Worm (Caenorhabditis elegans) whole organism, L4 larva: ENCODE results near the gene Y32G9A.2.

Experiments used
- D1046.2 ChIP-seq: fragments of 200-800 bp; sonication (Bioruptor generic); IDR thresholded peaks from 2 replicates; pipeline ENCODE4 v1.3.6; 2022; ENCODE audit warnings: missing genetic modification characterization, missing compliant biosample characterization
- F10B5.3 ChIP-seq: sonication (generic microtip); optimal IDR thresholded peaks from 2 replicates; lab custom pipeline; 2016; ENCODE audit warnings: mild to moderate bottlenecking, missing genetic modification characterization, missing compliant biosample characterization
- F26F4.8 ChIP-seq: fragments of 200-800 bp; sonication (Bioruptor generic); conservative IDR thresholded peaks from 2 replicates; pipeline ENCODE4 v1.3.6; 2022; ENCODE audit warnings: missing genetic modification characterization, missing compliant biosample characterization
- F49E8.2 ChIP-seq: sonication (generic microtip); optimal IDR thresholded peaks from 2 replicates; lab custom pipeline; 2016; ENCODE audit warnings: missing compliant biosample characterization, mild to moderate bottlenecking, missing genetic modification characterization, borderline replicate concordance
- Y105C5A.15 ChIP-seq: fragments of 200-800 bp; sonication (Bioruptor generic); IDR thresholded peaks from 2 replicates; pipeline ENCODE4 v1.3.6; 2022; ENCODE audit warnings: missing genetic modification characterization, missing compliant biosample characterization
- ZK546.5 ChIP-seq, 2 experiments: sonication (generic microtip); optimal IDR thresholded peaks; 2 replicates each; lab custom pipeline; 2017; ENCODE audit warnings: missing biosample characterization in 2 of 2, missing genetic modification characterization in 2 of 2
- aha-1 ChIP-seq: fragments of 150-350 bp; peaks from one replicate; lab custom pipeline; 2014; ENCODE audit warnings: missing biosample characterization, missing genetic modification characterization
- aly-2 ChIP-seq: sonication (generic microtip); optimal IDR thresholded peaks from 2 replicates; lab custom pipeline; 2018; ENCODE audit warnings: missing biosample characterization, missing genetic modification characterization
- ama-1 ChIP-seq: fragments of 150-350 bp; optimal IDR thresholded peaks from 2 replicates; lab custom pipeline; 2014; ENCODE audit warnings: inconsistent platforms, mixed read lengths
- arid-1 ChIP-seq: fragments of 200-800 bp; sonication (Bioruptor generic); conservative IDR thresholded peaks from 2 replicates; pipeline ENCODE4 v1.3.6; 2022; ENCODE audit warnings: missing genetic modification reagents, missing genetic modification characterization, missing compliant biosample characterization
- attf-4 ChIP-seq: sonication (generic microtip); optimal IDR thresholded peaks from 3 replicates; lab custom pipeline; 2017; ENCODE audit warnings: missing biosample characterization, missing genetic modification characterization
- ceh-20 ChIP-seq: fragments of 200-800 bp; sonication (Bioruptor generic); IDR thresholded peaks from 2 replicates; pipeline ENCODE4 v1.3.6; 2022; ENCODE audit warnings: missing genetic modification reagents, missing genetic modification characterization, missing compliant biosample characterization
- ceh-44 ChIP-seq: fragments of 200-800 bp; sonication (Bioruptor generic); IDR thresholded peaks from 2 replicates; pipeline ENCODE4 v1.3.6; 2022; ENCODE audit warnings: missing genetic modification reagents, missing genetic modification characterization, missing compliant biosample characterization
- ceh-82 ChIP-seq: sonication (generic microtip); optimal IDR thresholded peaks from 2 replicates; lab custom pipeline; 2017; ENCODE audit warnings: missing biosample characterization, missing genetic modification characterization
- ctbp-1 ChIP-seq: fragments of 200-800 bp; sonication (Bioruptor generic); IDR thresholded peaks from 2 replicates; pipeline ENCODE4 v1.3.6; 2022; ENCODE audit warnings: missing genetic modification reagents, missing genetic modification characterization, missing compliant biosample characterization
- daf-12 ChIP-seq: fragments of 150-350 bp; optimal IDR thresholded peaks from 2 replicates; lab custom pipeline; 2014; ENCODE audit warnings: missing biosample characterization, missing genetic modification reagents, missing genetic modification characterization
- daf-16 ChIP-seq, 3 experiments: sonication (generic microtip); optimal IDR thresholded peaks; 2 replicates each; lab custom pipeline; 2016 to 2017; ENCODE audit warnings: missing genetic modification characterization in 3 of 3, missing genetic modification reagents in 3 of 3, mild to moderate bottlenecking in 2 of 3, missing compliant biosample characterization in 2 of 3, missing biosample characterization in 1 of 3, moderate library complexity in 1 of 3
- daf-8 ChIP-seq: fragments of 200-800 bp; sonication (Bioruptor generic); IDR thresholded peaks from 2 replicates; pipeline ENCODE4 v1.3.6; 2022; ENCODE audit warnings: missing genetic modification characterization, missing compliant biosample characterization
- dmd-9 ChIP-seq: fragments of 200-800 bp; sonication (Bioruptor generic); IDR thresholded peaks from 2 replicates; pipeline ENCODE4 v1.3.6; 2022; ENCODE audit warnings: missing genetic modification reagents, missing genetic modification characterization, missing compliant biosample characterization
- dpl-1 ChIP-seq: fragments of 150-350 bp; optimal IDR thresholded peaks from 2 replicates; lab custom pipeline; 2014; ENCODE audit warnings: missing biosample characterization, missing genetic modification reagents, missing genetic modification characterization
- duxl-1 ChIP-seq: sonication (generic microtip); optimal IDR thresholded peaks from 2 replicates; lab custom pipeline; 2016; ENCODE audit warnings: mild to moderate bottlenecking, missing genetic modification characterization, moderate library complexity, missing compliant biosample characterization; ENCODE audit not compliant: poor library complexity
- dve-1 ChIP-seq: sonication (generic microtip); optimal IDR thresholded peaks from 2 replicates; lab custom pipeline; 2017; ENCODE audit warnings: antibody characterized with exemption, mild to moderate bottlenecking, missing genetic modification characterization, missing compliant biosample characterization; ENCODE audit not compliant: insufficient read depth
- egl-27 ChIP-seq: sonication (generic microtip); optimal IDR thresholded peaks from 3 replicates; lab custom pipeline; 2017; ENCODE audit warnings: missing biosample characterization, missing genetic modification reagents, missing genetic modification characterization
- gei-8 ChIP-seq: fragments of 200-800 bp; sonication (Bioruptor generic); optimal IDR thresholded peaks from 2 replicates; lab custom pipeline; 2018; ENCODE audit warnings: mild to moderate bottlenecking, missing genetic modification characterization, missing compliant biosample characterization
- hif-1 ChIP-seq, 2 experiments: sonication (generic microtip); optimal IDR thresholded peaks; 2 replicates each; lab custom pipeline; 2016 to 2017; ENCODE audit warnings: missing compliant biosample characterization in 2 of 2, missing genetic modification characterization in 2 of 2, missing genetic modification reagents in 2 of 2, missing genotype in 2 of 2, mild to moderate bottlenecking in 1 of 2
- lim-7 ChIP-seq: fragments of 200-800 bp; sonication (Bioruptor generic); IDR thresholded peaks from 2 replicates; pipeline ENCODE4 v1.3.6; 2022; ENCODE audit warnings: missing genetic modification characterization, missing compliant biosample characterization
- lin-1 ChIP-seq: fragments of 200-800 bp; sonication (Bioruptor generic); IDR thresholded peaks from 2 replicates; pipeline ENCODE4 v1.3.6; 2022; ENCODE audit warnings: missing genetic modification reagents, missing genetic modification characterization, missing compliant biosample characterization
- lin-15B ChIP-seq: fragments of 150-350 bp; sonication (generic microtip); optimal IDR thresholded peaks from 3 replicates; lab custom pipeline; 2014; ENCODE audit warnings: missing biosample characterization, missing genetic modification characterization
- lin-38 ChIP-seq: fragments of 200-800 bp; sonication (Bioruptor generic); IDR thresholded peaks from 2 replicates; pipeline ENCODE4 v1.3.6; 2022; ENCODE audit warnings: missing genetic modification reagents, missing genetic modification characterization, missing compliant biosample characterization
- lin-39 ChIP-seq: fragments of 150-350 bp; optimal IDR thresholded peaks from 2 replicates; lab custom pipeline; 2014; ENCODE audit warnings: missing biosample characterization, missing genetic modification reagents, missing genetic modification characterization
- lsy-2 ChIP-seq, 2 experiments: fragments of 150-350 bp in 1 of 2; sonication (generic microtip) in 1 of 2; optimal IDR thresholded peaks; 2 replicates each; lab custom pipeline; 2014 to 2017; ENCODE audit warnings: missing biosample characterization in 2 of 2, missing genetic modification characterization in 2 of 2
- madf-5 ChIP-seq, 2 experiments: fragments of 200-800 bp; sonication (Bioruptor generic); IDR thresholded peaks; 2 replicates each; pipeline ENCODE4 v1.3.6; 2022; ENCODE audit warnings: missing compliant biosample characterization in 2 of 2, missing genetic modification characterization in 2 of 2
- mes-2 ChIP-seq: sonication (generic microtip); optimal IDR thresholded peaks from 2 replicates; lab custom pipeline; 2016; ENCODE audit warnings: missing genotype, mild to moderate bottlenecking, missing genetic modification characterization, missing compliant biosample characterization; ENCODE audit not compliant: poor library complexity, severe bottlenecking
- mxl-2 ChIP-seq: fragments of 200-800 bp; sonication (Bioruptor generic); conservative IDR thresholded peaks from 2 replicates; pipeline ENCODE4 v1.3.6; 2022; ENCODE audit warnings: missing genetic modification reagents, missing genetic modification characterization, missing compliant biosample characterization
- mxl-3 ChIP-seq: fragments of 200-800 bp; sonication (Bioruptor generic); optimal IDR thresholded peaks from 2 replicates; lab custom pipeline; 2018; ENCODE audit warnings: mild to moderate bottlenecking, missing genetic modification characterization, missing compliant biosample characterization
- nhr-10 ChIP-seq: fragments of 150-350 bp; optimal IDR thresholded peaks from 2 replicates; lab custom pipeline; 2014; ENCODE audit warnings: missing biosample characterization, missing genetic modification characterization
- nhr-237 ChIP-seq: sonication (generic microtip); optimal IDR thresholded peaks from 2 replicates; lab custom pipeline; 2017; ENCODE audit warnings: missing biosample characterization, missing genetic modification characterization
- nhr-25 ChIP-seq: sonication (generic microtip); optimal IDR thresholded peaks from 2 replicates; lab custom pipeline; 2017; ENCODE audit warnings: missing genetic modification characterization, mild to moderate bottlenecking, missing compliant biosample characterization, antibody characterized with exemption, moderate library complexity, borderline replicate concordance; ENCODE audit not compliant: insufficient read depth
- nhr-6 ChIP-seq: fragments of 150-350 bp; optimal IDR thresholded peaks from 2 replicates; lab custom pipeline; 2014; ENCODE audit warnings: missing biosample characterization, missing genetic modification characterization
- nhr-76 ChIP-seq: fragments of 150-350 bp; optimal IDR thresholded peaks from 2 replicates; lab custom pipeline; 2014; ENCODE audit warnings: missing biosample characterization, missing genetic modification characterization
- nhr-77 ChIP-seq: fragments of 150-350 bp; optimal IDR thresholded peaks from 2 replicates; lab custom pipeline; 2014; ENCODE audit warnings: missing biosample characterization, missing genetic modification characterization
- pha-4 ChIP-seq, 2 experiments: fragments of 150-350 bp in 1 of 2; fragments of 200-800 bp in 1 of 2; sonication (Bioruptor generic) in 1 of 2; IDR thresholded peaks in 1 of 2; optimal IDR thresholded peaks in 1 of 2; 2 replicates each; pipeline versions ENCODE4 v1.3.6 to Lab custom; 2014 to 2022; ENCODE audit warnings: missing genetic modification characterization in 2 of 2, missing genetic modification reagents in 2 of 2, missing biosample characterization in 1 of 2, missing compliant biosample characterization in 1 of 2
- set-16 ChIP-seq: fragments of 200-800 bp; sonication (Bioruptor generic); IDR thresholded peaks from 2 replicates; pipeline ENCODE4 v1.3.6; 2022; ENCODE audit warnings: missing genetic modification reagents, missing genetic modification characterization, missing compliant biosample characterization
- snpc-1.2 ChIP-seq: fragments of 200-800 bp; sonication (Bioruptor generic); IDR thresholded peaks from 2 replicates; pipeline ENCODE4 v1.3.6; 2022; ENCODE audit warnings: missing genetic modification reagents, missing genetic modification characterization, missing compliant biosample characterization
- tra-1 ChIP-seq: fragments of 200-800 bp; sonication (Bioruptor generic); IDR thresholded peaks from 2 replicates; pipeline ENCODE4 v1.3.6; 2022; ENCODE audit warnings: missing genetic modification reagents, missing genetic modification characterization, missing compliant biosample characterization
- unc-39 ChIP-seq: sonication (generic microtip); optimal IDR thresholded peaks from 2 replicates; lab custom pipeline; 2017; ENCODE audit warnings: missing biosample characterization, missing genetic modification characterization
- vab-7 ChIP-seq: fragments of 200-800 bp; sonication (Bioruptor generic); IDR thresholded peaks from 2 replicates; pipeline ENCODE4 v1.3.6; 2022; ENCODE audit warnings: missing genetic modification reagents, missing genetic modification characterization, missing compliant biosample characterization
- zfp-3 ChIP-seq: fragments of 200-800 bp; sonication (Bioruptor generic); conservative IDR thresholded peaks from 2 replicates; pipeline ENCODE4 v1.3.6; 2022; ENCODE audit warnings: missing genetic modification reagents, missing genetic modification characterization, missing compliant biosample characterization
- ztf-7 ChIP-seq: fragments of 150-350 bp; optimal IDR thresholded peaks from 2 replicates; lab custom pipeline; 2014; ENCODE audit warnings: missing biosample characterization, missing genetic modification characterization

Y32G9A.2 gene

ce11 chrV:1875497-1875988 is 42.8 kb upstream of the Y32G9A.2 start (continued):
- no peak for TF ChIP-seq ZK546.5 (tag; optimal IDR thresholded peaks at IDR 0.05; lab: Kevin White, UChicago)
- TF ChIP-seq lin-38 (GFP tag; lab: Robert Waterston, UW): peak; percentile 82
- TF ChIP-seq tra-1 (GFP tag; lab: Robert Waterston, UW): peak; percentile 51; the same call in 1 of the 2 replicates
- TF ChIP-seq lsy-2 (tag; optimal IDR thresholded peaks at IDR 0.05; lab: Kevin White, UChicago): peak in 1 of 2 experiments; percentile 60
- no peak for TF ChIP-seq nhr-6 (tag; lab: Kevin White, UChicago)
- peak in 1 of 2 experiments; percentile 41 for TF ChIP-seq hif-1 (tag; optimal IDR thresholded peaks at IDR 0.05; lab: Kevin White, UChicago)
- peak; percentile 41 for TF ChIP-seq ama-1 (lab: Kevin White, UChicago)
- 0 out of 2 replicates have a peak, but pooled peaks have one; percentile 46 for TF ChIP-seq lim-7 (GFP tag; lab: Robert Waterston, UW)
- no peak for TF ChIP-seq madf-5 (GFP tag; IDR thresholded peaks at IDR 0.05; lab: Robert Waterston, UW)
- no peak for TF ChIP-seq nhr-25
- TF ChIP-seq unc-39 (tag; lab: Kevin White, UChicago): no peak
- peak; percentile 17 for TF ChIP-seq lin-15B (tag; lab: Kevin White, UChicago)
- TF ChIP-seq mxl-3 (GFP tag; lab: Kevin White, UChicago): no peak
- peak; percentile 67; the same call in 1 of the 2 replicates for TF ChIP-seq Y105C5A.15
- TF ChIP-seq daf-12 (tag; lab: Kevin White, UChicago): no peak
- peak; percentile 58 for TF ChIP-seq vab-7 (GFP tag; lab: Robert Waterston, UW)
- TF ChIP-seq ctbp-1 (GFP tag; lab: Robert Waterston, UW): peak; percentile 63
- peak; percentile 64; the same call in 1 of the 2 replicates for TF ChIP-seq snpc-1.2 (GFP tag; lab: Robert Waterston, UW)
- TF ChIP-seq F49E8.2 (tag; lab: Kevin White, UChicago): no peak
- peak; percentile 25 for TF ChIP-seq dve-1 (tag; lab: Kevin White, UChicago)
- no peak for TF ChIP-seq ceh-82
- no peak for TF ChIP-seq gei-8
- TF ChIP-seq duxl-1 (tag; lab: Kevin White, UChicago): peak; percentile 39
- TF ChIP-seq F10B5.3 (tag; lab: Kevin White, UChicago): peak; percentile 32
- peak; percentile 82 for TF ChIP-seq aha-1 (tag; lab: Kevin White, UChicago)
- no peak for TF ChIP-seq nhr-76 (tag; lab: Kevin White, UChicago)
- peak; percentile 77; the same call in 1 of the 2 replicates for TF ChIP-seq zfp-3 (GFP tag; lab: Robert Waterston, UW)
- no peak for TF ChIP-seq ztf-7
- TF ChIP-seq nhr-237 (tag; lab: Kevin White, UChicago): no peak
- TF ChIP-seq F26F4.8 (GFP tag; lab: Robert Waterston, UW): no peak
- no peak for TF ChIP-seq daf-16 (GFP tag; optimal IDR thresholded peaks at IDR 0.05; lab: Kevin White, UChicago)
- TF ChIP-seq daf-16 (tag; optimal IDR thresholded peaks at IDR 0.05; lab: Kevin White, UChicago): peak; percentile 10
- no peak for TF ChIP-seq nhr-10 (tag; lab: Kevin White, UChicago)
- TF ChIP-seq attf-4 (tag; lab: Kevin White, UChicago): no peak
- TF ChIP-seq dmd-9 (GFP tag; lab: Robert Waterston, UW): 0 out of 2 replicates have a peak, but pooled peaks have one; percentile 20
- TF ChIP-seq lin-1 (GFP tag; lab: Robert Waterston, UW): peak; percentile 60; the same call in 1 of the 2 replicates
- TF ChIP-seq egl-27 (tag; lab: Kevin White, UChicago): no peak
- no peak for TF ChIP-seq lin-39 (tag; lab: Kevin White, UChicago)
- TF ChIP-seq daf-8 (GFP tag; lab: Robert Waterston, UW): no peak
- peak; percentile 79 for TF ChIP-seq D1046.2
- TF ChIP-seq dpl-1 (GFP tag; lab: Kevin White, UChicago): no peak
- no peak for TF ChIP-seq aly-2 (tag; lab: Kevin White, UChicago)
- TF ChIP-seq ceh-44: no peak
- peak; percentile 69; the same call in 1 of the 2 replicates for TF ChIP-seq pha-4 (GFP tag; IDR thresholded peaks at IDR 0.05; lab: Robert Waterston, UW)
- no peak for TF ChIP-seq pha-4 (tag; optimal IDR thresholded peaks at IDR 0.05; lab: Kevin White, UChicago)
- TF ChIP-seq mxl-2: no peak
- peak; percentile 62; the same call in 1 of the 2 replicates for TF ChIP-seq arid-1
- peak; percentile 36 for TF ChIP-seq mes-2
- no peak for TF ChIP-seq set-16 (GFP tag; lab: Robert Waterston, UW)
- no peak for TF ChIP-seq nhr-77
- no peak for TF ChIP-seq ceh-20 (GFP tag; lab: Robert Waterston, UW)
